Worm (Caenorhabditis elegans) whole organism, late embryonic: ENCODE data around the gene srx-8.

Experiments
- C08G9.2 ChIP-seq: sonication (generic microtip); optimal IDR thresholded peaks from 2 replicates; lab custom pipeline; 2016; ENCODE audit warnings: mild to moderate bottlenecking, missing genetic modification characterization, moderate library complexity, missing compliant biosample characterization
- C38D4.7 ChIP-seq: fragments of 200-800 bp; sonication (Bioruptor generic); optimal IDR thresholded peaks from 2 replicates; lab custom pipeline; 2018; ENCODE audit warnings: mild to moderate bottlenecking, missing genetic modification characterization, moderate library complexity, missing compliant biosample characterization
- K02D7.2 ChIP-seq: sonication (generic microtip); optimal IDR thresholded peaks from 2 replicates; lab custom pipeline; 2017; ENCODE audit warnings: mild to moderate bottlenecking, missing genetic modification characterization, missing compliant biosample characterization
- K09A11.1 ChIP-seq: sonication (generic microtip); optimal IDR thresholded peaks from 2 replicates; lab custom pipeline; 2017; ENCODE audit warnings: antibody characterized with exemption, mild to moderate bottlenecking, missing genetic modification characterization, missing compliant biosample characterization; ENCODE audit not compliant: insufficient read depth
- Y22D7AL.16 ChIP-seq: sonication (generic microtip); optimal IDR thresholded peaks from 2 replicates; lab custom pipeline; 2016; ENCODE audit warnings: missing genetic modification characterization, missing compliant biosample characterization
- ceh-14 ChIP-seq: sonication (generic microtip); optimal IDR thresholded peaks from 2 replicates; lab custom pipeline; 2016; ENCODE audit warnings: missing genotype, missing genetic modification characterization, missing compliant biosample characterization
- ceh-18 ChIP-seq: sonication (generic microtip); optimal IDR thresholded peaks from 2 replicates; lab custom pipeline; 2016; ENCODE audit warnings: missing genetic modification characterization, missing compliant biosample characterization
- ceh-2 ChIP-seq: sonication (generic microtip); optimal IDR thresholded peaks from 2 replicates; lab custom pipeline; 2016; ENCODE audit warnings: missing genotype, missing genetic modification characterization, missing compliant biosample characterization
- ceh-22 ChIP-seq: sonication (generic microtip); optimal IDR thresholded peaks from 2 replicates; lab custom pipeline; 2017; ENCODE audit warnings: missing biosample characterization, missing genetic modification characterization
- ceh-24 ChIP-seq: sonication (generic microtip); optimal IDR thresholded peaks from 2 replicates; lab custom pipeline; 2016; ENCODE audit warnings: mild to moderate bottlenecking, missing genetic modification characterization, missing compliant biosample characterization
- ceh-31 ChIP-seq: sonication (generic microtip); optimal IDR thresholded peaks from 2 replicates; lab custom pipeline; 2016; ENCODE audit warnings: missing genetic modification characterization, missing compliant biosample characterization
- ceh-34 ChIP-seq: sonication (generic microtip); optimal IDR thresholded peaks from 2 replicates; lab custom pipeline; 2016; ENCODE audit warnings: mild to moderate bottlenecking, missing genetic modification characterization, missing compliant biosample characterization
- ceh-6 ChIP-seq: fragments of 200-800 bp; sonication (Bioruptor generic); optimal IDR thresholded peaks from 2 replicates; lab custom pipeline; 2018; ENCODE audit warnings: mild to moderate bottlenecking, missing genetic modification characterization, missing compliant biosample characterization
- ceh-9 ChIP-seq: sonication (generic microtip); optimal IDR thresholded peaks from 2 replicates; lab custom pipeline; 2016; ENCODE audit warnings: mild to moderate bottlenecking, missing genetic modification characterization, inconsistent platforms, missing compliant biosample characterization
- che-1 ChIP-seq: sonication (generic microtip); optimal IDR thresholded peaks from 2 replicates; lab custom pipeline; 2016; ENCODE audit warnings: mild to moderate bottlenecking, missing genetic modification characterization, missing compliant biosample characterization
- elt-2 ChIP-seq: sonication (generic microtip); optimal IDR thresholded peaks from 2 replicates; lab custom pipeline; 2016; ENCODE audit warnings: missing genetic modification reagents, missing genetic modification characterization, missing compliant biosample characterization
- ets-4 ChIP-seq: sonication (generic microtip); optimal IDR thresholded peaks from 2 replicates; lab custom pipeline; 2016; ENCODE audit warnings: missing genetic modification characterization, missing compliant biosample characterization
- fkh-10 ChIP-seq: fragments of 150-350 bp; optimal IDR thresholded peaks from 2 replicates; lab custom pipeline; 2014; ENCODE audit warnings: missing biosample characterization, missing genetic modification reagents, missing genetic modification characterization
- gmeb-2 ChIP-seq: sonication (generic microtip); optimal IDR thresholded peaks from 2 replicates; lab custom pipeline; 2016; ENCODE audit warnings: missing genetic modification characterization, inconsistent platforms, missing compliant biosample characterization
- hlh-13 ChIP-seq: fragments of 200-800 bp; sonication (Bioruptor generic); optimal IDR thresholded peaks from 2 replicates; lab custom pipeline; 2018; ENCODE audit warnings: mild to moderate bottlenecking, missing genetic modification characterization, missing compliant biosample characterization
- hlh-15 ChIP-seq: sonication (generic microtip); optimal IDR thresholded peaks from 2 replicates; lab custom pipeline; 2016; ENCODE audit warnings: missing genetic modification characterization, missing compliant biosample characterization
- hlh-30 ChIP-seq: sonication (generic microtip); optimal IDR thresholded peaks from 2 replicates; lab custom pipeline; 2017; ENCODE audit warnings: antibody characterized with exemption, missing genetic modification characterization, missing compliant biosample characterization; ENCODE audit not compliant: insufficient read depth
- hlh-6 ChIP-seq: sonication (generic microtip); optimal IDR thresholded peaks from 2 replicates; lab custom pipeline; 2016; ENCODE audit warnings: missing genotype, missing genetic modification characterization, missing compliant biosample characterization
- hlh-8 ChIP-seq: sonication (generic microtip); optimal IDR thresholded peaks from 2 replicates; lab custom pipeline; 2016; ENCODE audit warnings: missing genotype, missing genetic modification characterization, missing compliant biosample characterization
- lim-6 ChIP-seq: sonication (generic microtip); optimal IDR thresholded peaks from 2 replicates; lab custom pipeline; 2016; ENCODE audit warnings: missing genetic modification characterization, missing compliant biosample characterization
- madf-2 ChIP-seq: sonication (generic microtip); optimal IDR thresholded peaks from 2 replicates; lab custom pipeline; 2017; ENCODE audit warnings: missing genetic modification characterization, missing compliant biosample characterization
- nhr-11 ChIP-seq: fragments of 150-350 bp; optimal IDR thresholded peaks from 2 replicates; lab custom pipeline; 2014; ENCODE audit warnings: missing biosample characterization, missing genetic modification characterization
- nhr-232 ChIP-seq: sonication (generic microtip); optimal IDR thresholded peaks from 2 replicates; lab custom pipeline; 2016; ENCODE audit warnings: missing genetic modification characterization, missing compliant biosample characterization
- odd-2 ChIP-seq: sonication (generic microtip); optimal IDR thresholded peaks from 2 replicates; lab custom pipeline; 2017; ENCODE audit warnings: antibody characterized with exemption, mild to moderate bottlenecking, missing genetic modification characterization, missing compliant biosample characterization
- pax-1 ChIP-seq: fragments of 150-350 bp; optimal IDR thresholded peaks from 2 replicates; lab custom pipeline; 2014; ENCODE audit warnings: missing biosample characterization, missing genetic modification characterization
- pha-2 ChIP-seq: sonication (generic microtip); optimal IDR thresholded peaks from 2 replicates; lab custom pipeline; 2017; ENCODE audit warnings: mild to moderate bottlenecking, missing genetic modification characterization, missing compliant biosample characterization
- pha-4 ChIP-seq: fragments of 150-350 bp; optimal IDR thresholded peaks from 2 replicates; lab custom pipeline; 2018; ENCODE audit warnings: missing biosample characterization, missing genetic modification reagents, missing genetic modification characterization
- ref-2 ChIP-seq: sonication (generic microtip); optimal IDR thresholded peaks from 2 replicates; lab custom pipeline; 2016; ENCODE audit warnings: missing genetic modification characterization, missing compliant biosample characterization
- rnt-1 ChIP-seq: sonication (generic microtip); optimal IDR thresholded peaks from 2 replicates; lab custom pipeline; 2016; ENCODE audit warnings: missing genetic modification characterization, missing compliant biosample characterization
- sox-2 ChIP-seq: fragments of 200-800 bp; sonication (Bioruptor generic); IDR thresholded peaks from 2 replicates; pipeline ENCODE4 v1.3.6; 2022; ENCODE audit warnings: missing genetic modification reagents, missing genetic modification characterization, missing compliant biosample characterization
- tbx-7 ChIP-seq: sonication (generic microtip); optimal IDR thresholded peaks from 2 replicates; lab custom pipeline; 2016; ENCODE audit warnings: missing genotype, missing genetic modification characterization, missing compliant biosample characterization
- ttx-3 ChIP-seq: sonication (generic microtip); optimal IDR thresholded peaks from 2 replicates; lab custom pipeline; 2016; ENCODE audit warnings: missing genetic modification reagents, missing genetic modification characterization, missing compliant biosample characterization
- unc-3 ChIP-seq, 2 experiments: fragments of 200-800 bp in 1 of 2; sonication (Bioruptor generic) in 1 of 2; sonication (generic microtip) in 1 of 2; conservative IDR thresholded peaks in 1 of 2; optimal IDR thresholded peaks in 1 of 2; 2 replicates each; pipeline versions ENCODE4 v1.3.6 to Lab custom; 2016 to 2022; ENCODE audit warnings: missing compliant biosample characterization in 2 of 2, missing genetic modification characterization in 2 of 2, missing genetic modification reagents in 1 of 2
- unc-42 ChIP-seq: sonication (generic microtip); optimal IDR thresholded peaks from 2 replicates; lab custom pipeline; 2016; ENCODE audit warnings: missing genotype, missing genetic modification characterization, missing compliant biosample characterization
- unc-86 ChIP-seq: sonication (generic microtip); optimal IDR thresholded peaks from 2 replicates; lab custom pipeline; 2016; ENCODE audit warnings: missing genetic modification characterization, missing compliant biosample characterization
- ztf-16 ChIP-seq: sonication (generic microtip); optimal IDR thresholded peaks from 2 replicates; lab custom pipeline; 2017; ENCODE audit warnings: missing genetic modification characterization, missing compliant biosample characterization

The srx-8 gene

DNA sequence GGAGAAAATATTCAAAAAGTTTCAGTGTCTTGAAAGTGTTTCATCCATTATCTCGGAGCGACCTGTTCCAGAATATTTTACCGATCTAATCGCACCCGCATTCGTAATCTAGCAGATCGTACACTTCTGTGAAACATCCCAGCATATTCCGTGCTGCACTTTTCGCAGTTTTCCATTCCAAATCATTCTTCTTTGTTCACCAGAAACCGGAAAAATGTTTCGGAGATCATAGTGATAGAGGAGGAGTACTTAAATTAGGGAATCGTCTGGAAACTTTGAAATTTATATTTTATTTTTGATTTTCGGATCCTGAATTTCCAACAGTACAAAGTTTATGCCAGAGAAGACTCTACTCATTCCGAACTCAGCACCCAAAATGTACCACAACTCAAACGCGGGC lies 29.5 kb upstream of the srx-8 start, which contains the start of gene K06H6.2:
Gene K06H6.2 (plus strand): TSS at position 301 of the 400 bp plus-strand sequence.
- TF ChIP-seq hlh-8 (tag; lab: Kevin White, UChicago): no peak
- no peak for TF ChIP-seq ceh-24 (tag; lab: Kevin White, UChicago)
- TF ChIP-seq hlh-13 (GFP tag; lab: Kevin White, UChicago): no peak
- TF ChIP-seq ceh-22 (tag; lab: Kevin White, UChicago): no peak
- TF ChIP-seq madf-2: no peak
- no peak for TF ChIP-seq K09A11.1 (tag; lab: Kevin White, UChicago)
- TF ChIP-seq ceh-18 (tag; lab: Kevin White, UChicago): no peak

DNA sequence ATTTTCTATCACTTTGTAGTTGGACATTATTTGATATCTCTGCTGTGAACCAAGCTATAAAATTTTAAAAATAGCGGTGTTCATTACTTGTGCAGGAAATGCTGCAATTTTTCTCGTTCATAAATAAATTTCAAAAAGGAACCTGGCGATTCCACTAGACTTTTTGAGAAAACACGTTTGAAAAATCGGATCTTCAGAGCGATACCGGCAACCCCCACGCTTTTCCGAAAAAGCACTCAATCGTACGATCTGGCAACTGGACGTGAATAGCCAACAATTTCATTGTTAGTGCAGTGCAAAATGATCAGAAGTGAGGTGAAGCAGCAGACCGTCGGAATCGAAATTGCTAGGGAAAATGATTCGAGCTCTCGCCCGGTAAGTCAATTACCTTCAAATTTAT lies 25.7 kb upstream of the srx-8 start, which contains the start of gene nstp-7:
Gene nstp-7 (plus strand): TSS at position 301 of the 400 bp plus-strand sequence.
- TF ChIP-seq pha-2 (tag; lab: Kevin White, UChicago): no peak
- TF ChIP-seq, all 69 proteins: peak for 0

DNA sequence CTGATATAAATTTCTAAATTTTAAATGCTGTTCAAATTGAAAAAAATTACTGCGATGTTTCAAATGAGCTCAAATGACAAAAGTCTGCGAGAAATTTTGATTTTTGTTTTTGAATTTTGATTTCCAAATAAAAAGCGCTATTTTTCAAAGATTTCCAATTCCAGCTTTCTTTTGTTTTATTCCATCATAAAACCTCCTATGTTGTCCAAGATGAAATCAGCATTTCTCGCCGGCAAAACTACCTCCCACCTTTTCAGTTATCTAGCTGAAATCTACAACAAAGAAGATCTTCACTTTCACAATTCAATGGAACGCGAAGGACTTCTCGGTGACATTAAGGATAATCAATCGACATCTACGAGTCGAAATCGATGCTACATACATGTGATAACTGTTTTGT lies 23.0 kb upstream of the srx-8 start, which contains the start of gene K06H6.4:
Gene K06H6.4 (plus strand): TSS at position 301 of the 400 bp plus-strand sequence.
- TF ChIP-seq odd-2 (tag; lab: Kevin White, UChicago) (no peak), fkh-10 (GFP tag; lab: Kevin White, UChicago) (no peak), hlh-30 (no peak), ceh-18 (tag; lab: Kevin White, UChicago) (no peak), ttx-3 (no peak), K09A11.1 (tag; lab: Kevin White, UChicago) (no peak), pax-1 (no peak), ceh-22 (tag; lab: Kevin White, UChicago) (no peak), ceh-9 (tag; lab: Kevin White, UChicago) (no peak), ceh-2 (tag; lab: Kevin White, UChicago) (no peak), ceh-34 (tag; lab: Kevin White, UChicago) (no peak), ceh-14 (tag; lab: Kevin White, UChicago) (no peak), C08G9.2 (tag; lab: Kevin White, UChicago) (no peak), elt-2 (tag; lab: Kevin White, UChicago) (no peak), sox-2 (GFP tag; lab: Robert Waterston, UW) (no peak), unc-86 (tag; lab: Kevin White, UChicago) (no peak)

- no peak for TF ChIP-seq sox-2 (GFP tag; lab: Robert Waterston, UW)
These were observed 21.0 kb upstream of the srx-8 start for ce11 chrV:576918-577317.

ce11 chrV:576070-576469 lies 20.1 kb upstream of the srx-8 start, which contains the start of gene K06H6.5:
K06H6.5 (plus strand) TSS chrV:576370.
- TF ChIP-seq madf-2: no peak
- no peak for TF ChIP-seq C08G9.2 (tag; lab: Kevin White, UChicago)
- no peak for TF ChIP-seq K02D7.2
- no peak for TF ChIP-seq ceh-6 (GFP tag; lab: Kevin White, UChicago)
- TF ChIP-seq ceh-31 (tag; lab: Kevin White, UChicago): no peak
- no peak for TF ChIP-seq rnt-1 (tag; lab: Kevin White, UChicago)
- TF ChIP-seq nhr-232 (tag; lab: Kevin White, UChicago): no peak
- no peak for TF ChIP-seq unc-3 (GFP tag; conservative IDR thresholded peaks at IDR 0.05; lab: Robert Waterston, UW)
- no peak for TF ChIP-seq unc-3 (tag; optimal IDR thresholded peaks at IDR 0.05; lab: Kevin White, UChicago)
- TF ChIP-seq che-1 (tag; lab: Kevin White, UChicago): no peak
- TF ChIP-seq gmeb-2 (tag; lab: Kevin White, UChicago): no peak
- TF ChIP-seq ceh-18 (tag; lab: Kevin White, UChicago): no peak
- no peak for TF ChIP-seq Y22D7AL.16

ce11 chrV:574639-575038 lies 18.7 kb upstream of the srx-8 start, which contains the start of gene C14C6.13:
C14C6.13 (minus strand) TSS chrV:574739.
- no peak for TF ChIP-seq hlh-15 (tag; lab: Kevin White, UChicago)
- no peak for TF ChIP-seq K09A11.1 (tag; lab: Kevin White, UChicago)
- TF ChIP-seq hlh-6 (tag; lab: Kevin White, UChicago): no peak
- TF ChIP-seq nhr-11 (tag; lab: Kevin White, UChicago): no peak
- no peak for TF ChIP-seq tbx-7 (tag; lab: Kevin White, UChicago)
- TF ChIP-seq ceh-34 (tag; lab: Kevin White, UChicago): no peak
- no peak for TF ChIP-seq ceh-6 (GFP tag; lab: Kevin White, UChicago)
- TF ChIP-seq ztf-16 (tag; lab: Kevin White, UChicago): no peak
- no peak for TF ChIP-seq C38D4.7 (GFP tag; lab: Kevin White, UChicago)
- TF ChIP-seq unc-42 (tag; lab: Kevin White, UChicago): no peak
- TF ChIP-seq hlh-30: no peak
- no peak for TF ChIP-seq rnt-1 (tag; lab: Kevin White, UChicago)
- TF ChIP-seq ref-2 (tag; lab: Kevin White, UChicago): no peak
- TF ChIP-seq ceh-18 (tag; lab: Kevin White, UChicago): no peak
- TF ChIP-seq ets-4: no peak
- no peak for TF ChIP-seq pax-1
- TF ChIP-seq lim-6 (tag; lab: Kevin White, UChicago): no peak
- TF ChIP-seq pha-4 (tag; lab: Kevin White, UChicago): no peak
- TF ChIP-seq hlh-8 (tag; lab: Kevin White, UChicago): no peak
